Fruit fly (Drosophila melanogaster): ENCODE measurements around the gene Mnr.

Mnr gene

dm6 chrX:21279311-21279890 is 1.6 kb downstream of the Mnr start:
- no peak for TF ChIP-seq h (optimal IDR thresholded peaks at IDR 0.05)
- TF ChIP-seq insv (optimal IDR thresholded peaks at IDR 0.05) = no peak
- no peak for TF ChIP-seq Myc (optimal IDR thresholded peaks at IDR 0.05)
- no peak for TF ChIP-seq psq (optimal IDR thresholded peaks at IDR 0.05)
- no peak for TF ChIP-seq ttk (optimal IDR thresholded peaks at IDR 0.05)
- no peak for TF ChIP-seq Sin3A (optimal IDR thresholded peaks at IDR 0.05)

- no peak for TF ChIP-seq insv (optimal IDR thresholded peaks at IDR 0.05)
Observed at dm6 chrX:21276494-21276893, 4.5 kb downstream of the Mnr start.

dm6 chrX:21265391-21265790 is 15.6 kb downstream of the Mnr start:
- no peak for TF ChIP-seq h (optimal IDR thresholded peaks at IDR 0.05)
- no peak for TF ChIP-seq psq (optimal IDR thresholded peaks at IDR 0.05)
- TF ChIP-seq Sin3A (optimal IDR thresholded peaks at IDR 0.05) = no peak

dm6 chrX:21251048-21251447 is 29.9 kb downstream of the Mnr start, which contains the start of gene CG1722:
TSS of gene CG1722 (minus strand) at chrX:21251148.
- TF ChIP-seq Sin3A (optimal IDR thresholded peaks at IDR 0.05) = no peak
- TF ChIP-seq insv (optimal IDR thresholded peaks at IDR 0.05) = no peak
- TF ChIP-seq psq (optimal IDR thresholded peaks at IDR 0.05) = no peak
- no peak for TF ChIP-seq ttk (optimal IDR thresholded peaks at IDR 0.05)
- no peak for TF ChIP-seq Myc (optimal IDR thresholded peaks at IDR 0.05)

dm6 chrX:21241796-21242208 is 39.2 kb downstream of the Mnr start:
- TF ChIP-seq Myc (optimal IDR thresholded peaks at IDR 0.05) (no peak), h (optimal IDR thresholded peaks at IDR 0.05) (no peak), Sin3A (optimal IDR thresholded peaks at IDR 0.05) (no peak), ttk (optimal IDR thresholded peaks at IDR 0.05) (no peak), psq (optimal IDR thresholded peaks at IDR 0.05) (no peak), insv (optimal IDR thresholded peaks at IDR 0.05) (no peak)

- no peak for TF ChIP-seq Sin3A (optimal IDR thresholded peaks at IDR 0.05)
- no peak for TF ChIP-seq insv (optimal IDR thresholded peaks at IDR 0.05)
- TF ChIP-seq psq (optimal IDR thresholded peaks at IDR 0.05) = no peak
- no peak for TF ChIP-seq h (optimal IDR thresholded peaks at IDR 0.05)
- TF ChIP-seq ttk (optimal IDR thresholded peaks at IDR 0.05) = no peak
- no peak for TF ChIP-seq Myc (optimal IDR thresholded peaks at IDR 0.05)
Observed at dm6 chrX:21231829-21232228, 49.1 kb downstream of the Mnr start.

dm6 chrX:21226373-21226772 is 54.6 kb downstream of the Mnr start:
- TF ChIP-seq ttk (optimal IDR thresholded peaks at IDR 0.05) (no peak), Myc (optimal IDR thresholded peaks at IDR 0.05) (no peak), Sin3A (optimal IDR thresholded peaks at IDR 0.05) (no peak), psq (optimal IDR thresholded peaks at IDR 0.05) (no peak), insv (optimal IDR thresholded peaks at IDR 0.05) (no peak), h (optimal IDR thresholded peaks at IDR 0.05) (no peak)

dm6 chrX:21217578-21217977 is 63.4 kb downstream of the Mnr start, which contains the start of gene CG32523:
TSS of gene CG32523 (plus strand) at chrX:21217878.
- TF ChIP-seq h (optimal IDR thresholded peaks at IDR 0.05) = no peak
- no peak for TF ChIP-seq insv (optimal IDR thresholded peaks at IDR 0.05)
- TF ChIP-seq Sin3A (optimal IDR thresholded peaks at IDR 0.05) = no peak
- TF ChIP-seq Myc (optimal IDR thresholded peaks at IDR 0.05) = no peak
- no peak for TF ChIP-seq ttk (optimal IDR thresholded peaks at IDR 0.05)
- no peak for TF ChIP-seq psq (optimal IDR thresholded peaks at IDR 0.05)

- TF ChIP-seq ttk (optimal IDR thresholded peaks at IDR 0.05) = no peak
- TF ChIP-seq Myc (optimal IDR thresholded peaks at IDR 0.05) = no peak
- no peak for TF ChIP-seq h (optimal IDR thresholded peaks at IDR 0.05)
- no peak for TF ChIP-seq Sin3A (optimal IDR thresholded peaks at IDR 0.05)
- no peak for TF ChIP-seq psq (optimal IDR thresholded peaks at IDR 0.05)
- no peak for TF ChIP-seq insv (optimal IDR thresholded peaks at IDR 0.05)
Observed at dm6 chrX:21203241-21203640, 77.7 kb downstream of the Mnr start, which contains the start of gene CG1724. TSS of gene CG1724 (minus strand) at chrX:21203341.

- no peak for TF ChIP-seq ttk (optimal IDR thresholded peaks at IDR 0.05)
- no peak for TF ChIP-seq Myc (optimal IDR thresholded peaks at IDR 0.05)
- no peak for TF ChIP-seq h (optimal IDR thresholded peaks at IDR 0.05)
- TF ChIP-seq insv (optimal IDR thresholded peaks at IDR 0.05) = no peak
- no peak for TF ChIP-seq Sin3A (optimal IDR thresholded peaks at IDR 0.05)
- no peak for TF ChIP-seq psq (optimal IDR thresholded peaks at IDR 0.05)
Observed at dm6 chrX:21192953-21193352, 88.0 kb downstream of the Mnr start, which contains the start of gene ccb. TSS of gene ccb (plus strand) at chrX:21193253.

All from Kc167 (cell line).